Fruit fly (Drosophila melanogaster): Measurements from ENCODE around the gene Rpp30.
A peak's percentile ranks its signal among the peaks of the same experiment; 100 is the strongest.

The Rpp30 gene

DNA sequence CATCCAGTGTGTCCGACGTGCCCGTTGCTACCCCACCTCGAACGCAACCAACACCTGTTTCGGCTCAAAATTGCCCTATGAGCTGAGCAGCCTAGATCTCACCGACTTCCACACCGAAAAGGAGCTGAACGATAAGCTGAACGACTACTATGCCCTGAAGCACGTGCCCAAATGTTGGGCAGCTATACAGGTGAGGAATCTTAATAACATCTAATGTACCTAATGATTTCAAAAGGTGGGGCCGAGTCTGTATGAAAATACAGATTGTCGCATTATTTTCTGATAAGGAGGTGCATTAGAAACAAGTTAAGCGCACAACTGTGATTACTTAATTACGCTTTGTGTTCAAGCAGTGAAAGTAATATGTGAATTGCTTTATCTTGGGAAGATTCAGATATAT, 26.0 kb upstream of the Rpp30 start, which contains the start of gene CG17078:
TSS of gene CG17078 (minus strand) at position 101 of the 400 bp plus-strand sequence.
- TF ChIP-seq noc (tag; optimal IDR thresholded peaks at IDR 0.05) = no peak

DNA sequence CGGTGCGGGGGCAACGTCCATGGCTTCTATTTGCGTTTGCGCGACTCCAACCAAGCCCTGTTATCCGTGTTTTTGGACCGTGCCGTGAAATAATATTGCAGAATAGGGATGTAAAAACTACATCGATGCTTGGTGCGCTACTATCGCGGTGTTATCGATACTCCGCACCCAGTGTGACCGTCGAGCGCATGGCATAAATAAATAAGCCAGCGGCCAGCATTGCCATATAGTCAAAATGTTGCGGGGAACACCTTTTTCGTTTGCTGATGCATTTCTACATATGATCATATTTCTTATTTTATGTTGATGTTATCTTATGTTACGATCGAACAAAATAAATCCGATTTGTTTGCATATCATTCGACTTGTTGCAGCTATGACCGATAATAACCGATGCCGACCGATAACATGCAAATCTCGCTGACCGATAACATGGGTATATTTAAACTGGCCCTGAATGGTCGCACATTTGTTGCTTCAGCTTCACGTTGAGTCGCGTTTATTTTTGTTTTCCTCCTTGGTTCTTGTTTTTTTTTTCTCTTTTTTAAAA, 25.0 kb upstream of the Rpp30 start, which contains the start of gene smo:
TSS of gene smo (plus strand) at position 461 of the 550 bp plus-strand sequence.
- no peak for TF ChIP-seq noc (tag; optimal IDR thresholded peaks at IDR 0.05)

DNA sequence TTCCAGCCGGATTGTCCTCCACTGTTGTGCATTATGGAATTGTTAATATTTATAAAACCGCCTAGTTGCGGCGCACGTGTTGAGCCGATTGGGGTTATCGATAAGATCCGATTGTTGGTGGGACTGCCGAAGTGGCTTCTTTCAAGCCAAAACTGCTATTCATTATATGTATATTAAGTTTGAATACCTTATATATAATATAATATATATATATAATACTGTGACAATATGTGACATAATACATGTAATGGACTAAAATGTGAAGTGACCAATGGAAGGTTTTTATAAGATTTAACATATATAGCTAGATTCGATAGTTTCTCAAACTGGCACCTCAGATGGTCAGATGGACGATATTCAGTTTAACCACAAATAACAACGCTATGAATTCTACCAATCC, 21.4 kb upstream of the Rpp30 start, which contains the start of the genes mbm and CG11555:
TSS of gene mbm (minus strand) at position 113 of the 400 bp plus-strand sequence.
TSS of gene CG11555 (plus strand) at position 234 of the 400 bp plus-strand sequence.
- no peak for TF ChIP-seq noc (tag; optimal IDR thresholded peaks at IDR 0.05)

DNA sequence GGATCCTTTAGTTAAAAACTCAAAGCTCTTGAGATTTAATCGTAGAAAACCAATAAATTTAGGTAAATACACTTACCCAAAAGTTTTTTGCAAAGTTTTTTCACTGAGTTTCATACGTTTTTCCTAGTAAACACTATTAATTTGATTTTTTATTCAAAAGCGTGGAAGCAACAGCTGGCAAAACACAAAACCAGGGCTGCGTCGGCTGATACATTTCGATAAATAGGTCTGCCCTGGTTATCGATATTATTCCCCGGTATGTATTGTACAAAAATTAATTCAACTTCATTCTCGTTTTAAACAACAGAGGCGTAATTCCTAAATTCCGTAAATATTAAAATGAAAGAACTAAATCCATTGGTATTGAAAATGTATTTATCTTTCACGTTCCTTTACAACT, 19.4 kb upstream of the Rpp30 start, which contains the start of gene Dus1:
TSS of gene Dus1 (minus strand) at position 192 of the 400 bp plus-strand sequence.
- TF ChIP-seq noc (tag; optimal IDR thresholded peaks at IDR 0.05) = no peak

DNA sequence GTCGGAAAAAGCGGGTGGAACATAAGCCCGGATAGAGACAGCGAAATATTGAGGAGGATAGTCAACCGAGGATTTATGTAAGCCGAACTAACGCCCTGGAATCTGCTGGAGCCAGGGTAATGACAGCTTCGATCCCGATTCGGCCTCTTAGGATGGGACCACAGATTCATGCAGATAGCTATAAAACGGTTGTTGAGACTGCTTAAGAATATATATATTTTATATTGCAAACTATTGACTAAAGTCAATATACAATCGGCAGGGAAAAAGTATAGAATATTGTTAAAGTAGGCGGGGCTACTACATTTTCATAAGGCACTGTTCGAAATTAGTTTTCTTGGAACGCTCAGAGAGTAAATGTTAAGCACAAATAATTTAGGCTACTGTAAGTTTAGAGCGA, 16.6 kb upstream of the Rpp30 start, which contains the start of gene CG3345:
TSS of gene CG3345 (plus strand) at position 301 of the 400 bp plus-strand sequence.
- no peak for TF ChIP-seq noc (tag; optimal IDR thresholded peaks at IDR 0.05)

DNA sequence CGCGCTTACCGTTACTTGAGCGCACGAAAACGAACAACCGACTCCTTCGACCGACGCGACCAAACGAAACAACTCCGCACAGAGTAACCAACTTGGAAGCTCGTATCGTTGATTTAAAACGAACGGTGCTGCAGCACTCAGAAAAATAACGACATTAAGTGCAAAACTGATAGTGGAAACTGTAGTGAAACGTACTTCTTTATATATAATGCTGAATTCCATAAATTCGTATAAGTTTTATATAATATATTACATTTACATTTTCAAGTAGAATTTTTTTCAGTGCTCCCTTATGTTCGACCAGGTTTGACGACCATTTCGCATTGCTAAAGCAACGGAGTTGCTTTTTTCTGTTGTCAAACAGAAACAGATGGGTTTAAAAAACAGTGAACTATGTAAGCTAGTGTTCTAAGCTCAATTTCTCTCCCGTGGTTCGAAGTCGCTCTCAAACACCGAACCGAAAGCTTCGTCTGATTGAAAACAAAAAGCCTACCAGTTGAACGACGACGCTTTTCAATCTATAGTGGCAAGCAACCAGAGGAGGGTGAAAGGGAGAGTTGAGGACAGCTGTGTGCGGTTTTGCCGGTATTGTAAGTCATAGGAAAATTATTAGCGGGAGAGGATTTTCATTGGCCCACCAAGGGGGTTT, 15.4 kb upstream of the Rpp30 start, which contains the start of gene CG17075:
TSS of gene CG17075 (minus strand) at position 65 of the 649 bp plus-strand sequence.
- peak; percentile 68 for TF ChIP-seq noc (tag; optimal IDR thresholded peaks at IDR 0.05)

DNA sequence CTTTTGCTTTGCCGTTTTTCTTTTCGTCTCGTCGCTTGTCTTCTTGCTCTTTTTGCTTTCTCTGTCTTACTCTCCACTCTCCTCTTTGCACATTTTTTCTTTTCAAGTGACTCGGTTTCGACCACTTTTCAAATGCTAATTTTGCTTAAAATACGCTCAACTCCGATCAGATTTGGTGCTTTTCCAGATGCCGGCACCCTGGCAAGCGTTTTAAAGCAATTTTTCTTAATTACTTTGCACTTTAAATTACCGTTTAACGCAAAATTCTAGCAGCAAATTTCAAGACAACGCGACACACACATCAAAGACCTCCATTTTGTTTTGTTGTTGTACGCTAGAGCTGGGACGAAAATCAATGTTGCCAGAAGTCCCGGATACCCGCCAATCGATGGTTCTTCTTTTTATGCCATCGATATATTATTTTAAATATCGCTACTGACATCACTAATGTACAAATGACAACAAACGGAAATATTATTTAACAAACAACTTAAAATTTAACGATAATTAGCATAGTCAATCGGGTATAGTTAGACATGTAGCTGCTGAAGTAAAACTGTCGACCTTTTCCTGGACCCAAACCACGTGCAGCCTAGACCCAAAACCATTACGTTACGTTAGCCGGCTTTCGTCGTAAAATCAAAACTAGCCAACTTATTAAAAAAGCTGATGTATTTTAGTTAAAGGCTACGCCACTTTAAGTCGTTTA, 1.5 kb downstream of the Rpp30 start, which contains the start of gene kis:
TSS of gene kis (minus strand) at position 317 of the 709 bp plus-strand sequence.
- TF ChIP-seq noc (tag; optimal IDR thresholded peaks at IDR 0.05) = peak; percentile 24

DNA sequence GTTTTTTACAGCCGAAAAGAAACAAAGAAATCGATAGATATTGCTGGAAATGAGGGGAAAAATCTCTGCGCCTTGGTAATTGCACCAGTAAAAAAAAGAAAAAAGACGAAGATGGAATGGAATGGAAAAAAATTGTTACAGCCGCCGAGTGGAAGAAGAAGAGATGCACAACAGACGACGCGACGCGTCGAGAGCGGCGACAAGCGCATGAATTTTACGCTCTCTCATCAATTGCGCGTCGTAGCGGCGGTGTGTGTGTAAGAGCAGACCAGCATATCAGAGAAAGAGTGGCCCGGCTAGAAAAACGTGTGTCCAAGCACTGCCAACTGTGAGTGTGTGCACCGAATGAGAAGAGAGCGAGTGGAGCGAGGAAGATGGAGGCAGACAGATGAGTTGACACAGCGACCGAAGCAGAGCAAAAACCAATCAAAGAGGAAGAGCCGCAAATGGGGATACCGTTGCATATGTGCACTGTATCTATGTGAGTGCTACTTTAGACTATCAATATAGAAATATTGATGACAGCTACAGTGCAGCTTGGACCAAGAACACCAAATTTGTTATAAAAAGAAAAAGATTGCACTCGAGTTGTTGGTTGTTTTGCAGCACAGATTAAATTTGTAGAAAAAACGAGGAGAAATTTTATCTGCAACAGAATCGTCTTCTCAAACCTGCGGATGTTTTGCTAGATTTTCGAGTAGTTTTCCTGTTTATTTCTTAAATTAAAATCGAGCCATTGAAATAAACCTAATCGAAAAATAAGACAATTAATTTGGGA, 2.9 kb downstream of the Rpp30 start:
- no peak for TF ChIP-seq noc (tag; optimal IDR thresholded peaks at IDR 0.05)

DNA sequence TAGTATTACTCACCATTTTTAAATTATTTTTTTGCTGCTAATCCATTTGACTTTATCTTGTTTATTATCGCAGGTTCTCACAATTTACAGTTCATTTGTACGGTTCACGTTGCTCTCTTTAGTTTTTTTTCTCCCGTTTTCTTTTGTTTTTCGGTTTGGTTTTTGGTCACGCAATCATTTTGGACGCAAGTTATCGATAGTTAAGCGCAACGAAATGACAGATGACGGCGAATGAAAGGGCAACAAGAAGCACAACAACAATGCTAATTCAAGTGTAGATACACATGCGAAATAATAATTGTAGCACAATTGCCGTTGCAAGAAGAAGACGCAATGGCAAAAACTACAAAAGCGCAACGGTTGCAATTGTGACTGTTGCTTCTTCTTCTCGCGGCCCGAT, 3.6 kb downstream of the Rpp30 start:
- TF ChIP-seq noc (tag; optimal IDR thresholded peaks at IDR 0.05) = no peak

DNA sequence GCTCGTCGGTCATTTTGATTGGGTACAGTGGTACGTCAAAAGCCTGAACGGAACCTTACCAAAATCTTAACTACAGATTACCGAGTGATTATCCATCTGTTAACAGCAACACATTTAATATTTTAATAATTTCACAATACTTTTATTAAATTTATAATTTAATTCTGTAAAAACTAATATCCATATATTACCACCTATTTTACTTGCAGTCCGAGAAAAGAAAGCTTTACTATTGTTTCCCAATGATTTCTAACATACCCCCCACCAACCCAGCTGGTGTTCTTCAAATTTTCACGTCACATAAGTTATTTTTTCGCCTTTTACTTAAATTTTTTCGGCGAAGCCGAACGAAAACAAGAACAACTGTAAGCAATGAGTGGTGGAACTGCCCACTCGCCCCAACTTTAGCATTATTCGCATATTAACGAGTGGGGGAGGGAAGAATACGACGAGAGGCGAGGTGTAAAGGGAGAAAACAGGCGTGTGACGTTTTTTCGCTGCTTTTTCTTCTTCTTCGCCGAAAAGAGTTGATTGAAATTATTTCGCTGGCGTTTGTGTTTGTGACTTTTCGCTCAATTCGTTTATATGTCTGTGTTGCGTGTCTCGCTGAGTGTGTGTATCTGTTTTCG, 4.2 kb downstream of the Rpp30 start:
- peak; percentile 92 for TF ChIP-seq noc (tag; optimal IDR thresholded peaks at IDR 0.05)

DNA sequence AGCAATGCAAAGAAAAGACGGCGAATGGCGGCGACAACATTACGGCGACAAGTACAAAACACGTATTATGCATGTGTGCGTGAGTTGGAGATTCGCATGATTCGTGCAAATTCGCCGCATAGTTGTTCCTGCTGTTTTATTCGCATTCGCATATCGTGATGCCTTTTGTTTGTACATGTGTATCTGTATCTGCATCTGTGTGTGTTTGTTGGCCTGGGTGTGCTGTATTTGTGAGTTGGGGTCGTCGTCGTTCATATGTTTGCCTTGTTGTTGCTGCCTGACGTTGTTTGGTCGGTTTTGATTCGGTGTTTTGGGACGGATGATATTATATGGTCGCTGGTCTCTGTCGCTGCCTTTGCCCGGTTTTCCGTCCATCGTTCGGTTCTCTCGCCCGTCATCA, 4.7 kb downstream of the Rpp30 start:
- TF ChIP-seq noc (tag; optimal IDR thresholded peaks at IDR 0.05) = no peak

DNA sequence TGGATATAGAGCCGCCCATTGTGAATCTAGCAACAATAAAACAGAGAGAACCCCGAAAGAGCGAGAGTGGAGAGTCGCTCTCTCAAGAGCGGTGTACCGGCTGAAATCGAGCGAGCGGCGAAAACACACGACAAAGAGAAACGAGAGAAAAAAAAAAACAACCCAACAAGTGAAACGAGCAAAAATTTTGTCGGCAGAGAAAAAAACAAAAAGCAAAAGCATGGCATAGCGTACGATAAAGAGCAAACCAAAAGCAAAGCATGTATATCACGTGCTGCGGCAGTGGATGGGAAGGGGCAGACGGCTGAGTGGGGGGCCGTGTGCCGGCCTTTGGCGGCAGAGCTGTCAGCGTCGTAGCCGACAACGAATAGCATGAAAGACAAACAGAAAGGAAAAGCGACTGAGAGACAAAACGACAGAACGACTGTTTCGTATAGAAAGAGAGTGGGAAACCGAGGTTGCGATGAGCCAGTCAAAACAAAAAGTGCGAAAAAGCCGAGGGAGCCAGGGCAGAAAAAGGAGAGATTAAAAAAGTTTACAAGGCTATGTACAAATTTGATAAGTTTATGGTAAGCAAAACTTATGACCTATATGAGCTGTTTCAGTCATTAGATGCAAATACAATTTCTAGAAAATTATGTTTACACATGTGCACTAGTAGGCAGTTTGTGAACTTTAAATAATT, 5.4 kb downstream of the Rpp30 start:
- TF ChIP-seq noc (tag; optimal IDR thresholded peaks at IDR 0.05) = peak; percentile 11

DNA sequence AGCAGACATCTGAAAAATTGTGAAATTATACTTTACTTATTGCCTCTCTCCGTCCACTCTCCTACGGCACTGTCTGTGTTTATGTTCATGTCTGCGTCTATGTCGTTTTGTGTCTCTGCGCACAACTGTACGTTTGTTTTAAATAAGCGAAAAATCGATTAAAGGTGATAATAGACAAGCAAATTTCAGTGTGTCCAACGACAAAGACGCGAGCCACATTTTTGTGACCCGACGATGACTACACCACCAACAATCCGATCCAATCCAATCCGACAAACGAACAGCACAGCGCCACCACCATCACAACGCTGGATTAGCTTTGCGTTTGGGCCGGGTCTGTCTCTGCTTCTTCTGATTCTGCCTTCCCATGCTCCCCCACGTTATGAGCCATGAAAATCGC, 7.6 kb downstream of the Rpp30 start:
- TF ChIP-seq noc (tag; optimal IDR thresholded peaks at IDR 0.05) = no peak

DNA sequence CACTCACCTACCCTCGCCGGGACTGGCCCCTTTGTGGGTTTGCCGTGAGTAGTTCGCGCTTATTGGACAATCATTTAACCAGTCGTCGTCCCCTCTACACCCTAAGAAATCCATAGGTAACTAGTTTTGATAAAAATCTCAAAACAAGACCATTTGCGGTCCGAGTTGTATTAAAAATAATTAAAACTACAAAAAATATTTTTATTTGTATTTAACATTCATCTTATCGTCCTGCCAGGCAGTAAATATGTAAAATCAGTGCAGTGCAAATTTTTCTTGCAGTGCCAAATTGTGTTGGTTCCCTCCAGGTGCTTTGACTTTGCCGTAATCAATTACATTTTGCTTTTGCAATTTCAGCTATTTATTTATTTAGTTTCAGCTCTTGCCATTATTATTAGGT, 8.4 kb downstream of the Rpp30 start:
- TF ChIP-seq noc (tag; optimal IDR thresholded peaks at IDR 0.05) = peak; percentile 39

DNA sequence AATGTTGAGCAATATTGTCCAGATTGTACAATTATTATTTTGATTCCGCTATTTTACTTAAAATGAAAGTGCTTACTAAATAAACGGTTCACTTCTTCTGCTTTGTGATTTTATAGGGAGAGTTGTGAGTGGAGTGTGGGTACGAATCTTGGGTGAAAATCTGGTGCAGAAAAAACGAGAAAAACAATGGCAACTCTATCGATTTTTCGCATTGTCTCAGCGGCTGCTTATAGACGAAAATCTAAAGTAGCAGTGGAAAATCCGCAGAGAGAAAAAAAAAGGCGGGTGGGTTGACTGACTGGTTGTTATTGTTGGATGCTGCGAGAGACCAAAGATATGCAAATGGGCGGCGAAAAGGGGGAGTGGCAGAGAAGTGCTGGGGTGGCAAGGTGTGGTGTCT, 9.1 kb downstream of the Rpp30 start:
- no peak for TF ChIP-seq noc (tag; optimal IDR thresholded peaks at IDR 0.05)

Measured in whole organism, larva.